Fruit fly (Drosophila melanogaster) whole organism, prepupa: ENCODE measurements around the gene Elal.

Experiments
- Blimp-1 ChIP-seq: fragments of 200-800 bp; sonication (Bioruptor generic); optimal IDR thresholded peaks from 3 replicates; lab custom pipeline; 2017; ENCODE audit warnings: missing biosample characterization, missing genetic modification characterization, mild to moderate bottlenecking, moderate library complexity, missing genetic modification reagents
- CG10669 ChIP-seq: fragments of 200-800 bp; sonication (Bioruptor generic); optimal IDR thresholded peaks from 3 replicates; lab custom pipeline; 2018; ENCODE audit warnings: missing biosample characterization, mild to moderate bottlenecking, missing genetic modification characterization, moderate library complexity
- CG11294 ChIP-seq: fragments of 200-800 bp; sonication (Bioruptor generic); IDR thresholded peaks from 2 replicates; pipeline ENCODE4 v1.3.6; 2022; ENCODE audit warnings: missing biosample characterization, missing genetic modification characterization
- CG15336 ChIP-seq: fragments of 200-800 bp; sonication (Bioruptor generic); IDR thresholded peaks from 2 replicates; pipeline ENCODE4 v1.3.6; 2022; ENCODE audit warnings: missing biosample characterization, missing genetic modification characterization
- CG31627 ChIP-seq: fragments of 200-800 bp; sonication (Bioruptor generic); optimal IDR thresholded peaks from 3 replicates; lab custom pipeline; 2016; ENCODE audit warnings: missing biosample characterization, missing genetic modification characterization
- CG3919 ChIP-seq: fragments of 200-800 bp; sonication (Bioruptor generic); optimal IDR thresholded peaks from 3 replicates; lab custom pipeline; 2016; ENCODE audit warnings: missing biosample characterization, missing genetic modification characterization
- CG4318 ChIP-seq: fragments of 200-800 bp; sonication (Bioruptor generic); optimal IDR thresholded peaks from 3 replicates; lab custom pipeline; 2017; ENCODE audit warnings: missing biosample characterization, mild to moderate bottlenecking, missing genetic modification characterization
- CG6792 ChIP-seq: fragments of 200-800 bp; sonication (Bioruptor generic); optimal IDR thresholded peaks from 3 replicates; lab custom pipeline; 2016; ENCODE audit warnings: missing biosample characterization, missing genetic modification characterization
- CG6854 ChIP-seq: fragments of 200-800 bp; sonication (Bioruptor generic); optimal IDR thresholded peaks from 2 replicates; lab custom pipeline; 2017; ENCODE audit warnings: missing biosample characterization, mild to moderate bottlenecking, missing genetic modification characterization
- CG7368 ChIP-seq: fragments of 200-800 bp; sonication (Bioruptor generic); optimal IDR thresholded peaks from 3 replicates; lab custom pipeline; 2016; ENCODE audit warnings: missing biosample characterization, missing genetic modification characterization
- CG8632 ChIP-seq: fragments of 200-800 bp; sonication (Bioruptor generic); optimal IDR thresholded peaks from 3 replicates; lab custom pipeline; 2016; ENCODE audit warnings: missing biosample characterization, missing genetic modification characterization
- Eip78C ChIP-seq: fragments of 200-800 bp; sonication (Bioruptor generic); peaks from one replicate; lab custom pipeline; 2016; ENCODE audit warnings: missing biosample characterization, missing genetic modification characterization
- Ets96B ChIP-seq: fragments of 200-800 bp; optimal IDR thresholded peaks from 2 replicates; lab custom pipeline; 2019; ENCODE audit warnings: missing biosample characterization, mild to moderate bottlenecking, missing genetic modification characterization, moderate library complexity
- Gug ChIP-seq: fragments of 200-800 bp; sonication (Bioruptor generic); IDR thresholded peaks from 2 replicates; pipeline ENCODE4 v1.3.6; 2022; ENCODE audit warnings: missing biosample characterization, missing genetic modification characterization
- Hr4 ChIP-seq: fragments of 200-800 bp; sonication (Bioruptor generic); optimal IDR thresholded peaks from 3 replicates; lab custom pipeline; 2016; ENCODE audit warnings: missing biosample characterization, missing genetic modification characterization
- OdsH ChIP-seq: fragments of 200-800 bp; sonication (Bioruptor generic); optimal IDR thresholded peaks from 3 replicates; lab custom pipeline; 2016; ENCODE audit warnings: missing biosample characterization, missing genetic modification characterization
- Sox102F ChIP-seq: fragments of 200-800 bp; sonication (Bioruptor generic); optimal IDR thresholded peaks from 2 replicates; lab custom pipeline; 2016; ENCODE audit warnings: missing biosample characterization, mild to moderate bottlenecking, missing genetic modification characterization
- dac ChIP-seq: fragments of 200-800 bp; sonication (Bioruptor generic); optimal IDR thresholded peaks from 2 replicates; lab custom pipeline; 2017; ENCODE audit warnings: missing biosample characterization, mild to moderate bottlenecking, missing genetic modification characterization
- fd85E ChIP-seq: fragments of 200-800 bp; sonication (Bioruptor generic); optimal IDR thresholded peaks from 3 replicates; lab custom pipeline; 2016; ENCODE audit warnings: missing biosample characterization, missing genetic modification characterization
- fkh ChIP-seq: fragments of 200-800 bp; sonication (Bioruptor generic); optimal IDR thresholded peaks from 3 replicates; lab custom pipeline; 2017; ENCODE audit warnings: missing biosample characterization, mild to moderate bottlenecking, missing genetic modification characterization, moderate library complexity
- net ChIP-seq: fragments of 200-800 bp; sonication (Bioruptor generic); optimal IDR thresholded peaks from 3 replicates; lab custom pipeline; 2016; ENCODE audit warnings: missing biosample characterization, missing genetic modification characterization
- pdm3 ChIP-seq: fragments of 200-800 bp; sonication (Bioruptor generic); optimal IDR thresholded peaks from 3 replicates; lab custom pipeline; 2016; ENCODE audit warnings: missing biosample characterization, missing genetic modification characterization
- spab ChIP-seq: fragments of 200-800 bp; sonication (Bioruptor generic); optimal IDR thresholded peaks from 2 replicates; lab custom pipeline; 2017; ENCODE audit warnings: missing biosample characterization, mild to moderate bottlenecking, missing genetic modification characterization, missing genetic modification reagents
- ss ChIP-seq, 2 experiments: fragments of 200-800 bp; sonication (Bioruptor generic); optimal IDR thresholded peaks; 2 replicates in 1 of 2; 3 replicates in 1 of 2; lab custom pipeline; 2017 to 2018; ENCODE audit warnings: mild to moderate bottlenecking in 2 of 2, missing biosample characterization in 2 of 2, missing genetic modification characterization in 2 of 2, moderate library complexity in 1 of 2
- vri ChIP-seq: fragments of 200-800 bp; sonication (Bioruptor generic); optimal IDR thresholded peaks from 3 replicates; lab custom pipeline; 2016; ENCODE audit warnings: missing biosample characterization, mild to moderate bottlenecking, missing genetic modification characterization

Elal gene

DNA sequence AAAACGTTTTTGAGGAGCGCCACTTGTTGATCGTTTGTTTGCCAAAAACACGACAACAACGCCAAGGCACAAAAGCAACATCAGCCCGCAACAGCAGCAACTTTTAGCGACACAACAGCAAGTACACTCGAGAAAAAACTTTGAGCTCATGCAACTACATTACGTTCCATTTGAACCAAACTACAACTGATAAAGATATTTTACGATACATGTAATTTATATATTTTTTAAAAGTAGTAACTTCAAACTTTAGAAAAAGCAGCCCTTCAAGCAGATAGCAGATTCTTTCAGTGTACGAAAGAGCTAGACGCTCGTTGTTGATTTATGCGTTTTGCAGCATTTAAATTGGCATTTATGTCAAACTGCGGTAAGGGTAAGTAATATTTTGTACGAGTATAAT lies 44.9 kb downstream of the Elal start (continued):
- TF ChIP-seq Blimp-1 (no peak), fd85E (GFP tag; lab: Kevin White, UChicago) (no peak), pdm3 (GFP tag; lab: Kevin White, UChicago) (peak; percentile 52), CG3919 (peak; percentile 56), CG11294 (GFP tag; lab: Robert Waterston, UW) (peak; percentile 60), Hr4 (GFP tag; lab: Kevin White, UChicago) (peak; percentile 84), ss (GFP tag; optimal IDR thresholded peaks at IDR 0.05; lab: Kevin White, UChicago) (no peak), CG10669 (GFP tag; lab: Kevin White, UChicago) (peak; percentile 24), Gug (GFP tag; lab: Robert Waterston, UW) (peak; percentile 53; the same call in 1 of the 2 replicates), CG4318 (GFP tag; lab: Kevin White, UChicago) (peak; percentile 59), CG7368 (GFP tag; lab: Kevin White, UChicago) (peak; percentile 4), CG8632 (peak; percentile 2), vri (GFP tag; lab: Kevin White, UChicago) (no peak), CG6792 (GFP tag; lab: Kevin White, UChicago) (peak; percentile 12)

dm6 chr3R:24914864-24915263 lies 49.7 kb downstream of the Elal start:
- no peak for TF ChIP-seq Eip78C (GFP tag; lab: Kevin White, UChicago)
- no peak for TF ChIP-seq spab (GFP tag; lab: Kevin White, UChicago)
- no peak for TF ChIP-seq CG15336 (GFP tag; lab: Robert Waterston, UW)
- no peak for TF ChIP-seq CG7368 (GFP tag; lab: Kevin White, UChicago)
- TF ChIP-seq OdsH (GFP tag; lab: Kevin White, UChicago): no peak
- TF ChIP-seq dac (GFP tag; lab: Kevin White, UChicago): no peak
- TF ChIP-seq Sox102F: no peak
- no peak for TF ChIP-seq fkh (GFP tag; lab: Kevin White, UChicago)
- no peak for TF ChIP-seq Ets96B (tag; lab: Kevin White, UChicago)
- no peak for TF ChIP-seq CG31627 (GFP tag; lab: Kevin White, UChicago)
- TF ChIP-seq Hr4 (GFP tag; lab: Kevin White, UChicago): no peak
- TF ChIP-seq net (GFP tag; lab: Kevin White, UChicago): no peak
- TF ChIP-seq CG6854: no peak
